Worm (Caenorhabditis elegans) whole organism, L1 larva: ENCODE data around the gene F54H12.2.

Source experiments
- C16A3.4 ChIP-seq: fragments of 150-350 bp; optimal IDR thresholded peaks from 2 replicates; lab custom pipeline; 2014; ENCODE audit warnings: missing biosample characterization, missing genetic modification characterization
- F16B12.6 ChIP-seq: fragments of 150-350 bp; optimal IDR thresholded peaks from 2 replicates; lab custom pipeline; 2014; ENCODE audit warnings: missing biosample characterization, missing genetic modification characterization
- Y116A8C.19 ChIP-seq: sonication (generic microtip); optimal IDR thresholded peaks from 2 replicates; lab custom pipeline; 2016; ENCODE audit warnings: missing compliant biosample characterization, missing genetic modification characterization, borderline replicate concordance
- aha-1 ChIP-seq: fragments of 150-350 bp; optimal IDR thresholded peaks from 2 replicates; lab custom pipeline; 2014; ENCODE audit warnings: missing biosample characterization, missing genetic modification characterization
- aly-2 ChIP-seq: fragments of 150-350 bp; optimal IDR thresholded peaks from 2 replicates; lab custom pipeline; 2014; ENCODE audit warnings: missing biosample characterization, missing genetic modification characterization
- blmp-1 ChIP-seq: fragments of 150-350 bp; optimal IDR thresholded peaks from 2 replicates; lab custom pipeline; 2014; ENCODE audit warnings: missing biosample characterization, missing genetic modification characterization
- ceh-63 ChIP-seq: fragments of 200-800 bp; sonication (Bioruptor generic); optimal IDR thresholded peaks from 2 replicates; lab custom pipeline; 2018; ENCODE audit warnings: mild to moderate bottlenecking, missing genetic modification characterization, missing compliant biosample characterization
- ceh-8 ChIP-seq: fragments of 200-800 bp; sonication (Bioruptor generic); optimal IDR thresholded peaks from 2 replicates; lab custom pipeline; 2018; ENCODE audit warnings: mild to moderate bottlenecking, missing genetic modification characterization, moderate library complexity, missing compliant biosample characterization
- ceh-82 ChIP-seq, 3 experiments: fragments of 150-350 bp in 1 of 3; sonication (generic microtip) in 2 of 3; optimal IDR thresholded peaks; 2 replicates each; lab custom pipeline; 2014 to 2017; ENCODE audit warnings: missing biosample characterization in 3 of 3, missing genetic modification characterization in 3 of 3
- ceh-88 ChIP-seq: fragments of 200-800 bp; sonication (Bioruptor generic); IDR thresholded peaks from 2 replicates; pipeline ENCODE4 v1.3.6; 2022; ENCODE audit warnings: missing genetic modification characterization, missing compliant biosample characterization
- dpl-1 ChIP-seq, 3 experiments: fragments of 150-350 bp in 2 of 3; sonication (generic microtip) in 1 of 3; optimal IDR thresholded peaks; 2 replicates each; lab custom pipeline; 2014 to 2017; ENCODE audit warnings: missing biosample characterization in 3 of 3, missing genetic modification characterization in 3 of 3, missing genetic modification reagents in 3 of 3
- dsc-1 ChIP-seq: sonication (generic microtip); optimal IDR thresholded peaks from 2 replicates; lab custom pipeline; 2016; ENCODE audit warnings: mild to moderate bottlenecking, missing genetic modification characterization, missing compliant biosample characterization
- efl-1 ChIP-seq, 4 experiments: fragments of 150-350 bp; optimal IDR thresholded peaks in 3 of 4; peaks in 1 of 4; 1 replicate in 1 of 4; 2 replicates in 3 of 4; lab custom pipeline; 2014; ENCODE audit warnings: missing biosample characterization in 2 of 4, missing genetic modification characterization in 2 of 4, missing genetic modification reagents in 2 of 4
- efl-3 ChIP-seq: fragments of 200-800 bp; sonication (Bioruptor generic); optimal IDR thresholded peaks from 2 replicates; lab custom pipeline; 2018; ENCODE audit warnings: mild to moderate bottlenecking, missing genetic modification characterization, missing compliant biosample characterization
- egl-27 ChIP-seq, 2 experiments: fragments of 150-350 bp in 1 of 2; sonication (generic microtip); optimal IDR thresholded peaks; 3 replicates each; lab custom pipeline; 2017 to 2018; ENCODE audit warnings: missing biosample characterization in 2 of 2, missing genetic modification characterization in 2 of 2, missing genetic modification reagents in 2 of 2
- elt-3 ChIP-seq, 6 experiments: fragments of 150-350 bp in 1 of 6; sonication (generic microtip); optimal IDR thresholded peaks; 2 replicates each; lab custom pipeline; 2017 to 2018; ENCODE audit warnings: missing biosample characterization in 6 of 6, missing genetic modification characterization in 6 of 6, inconsistent platforms in 1 of 6
- ets-5 ChIP-seq: fragments of 200-800 bp; sonication (Bioruptor generic); IDR thresholded peaks from 2 replicates; pipeline ENCODE4 v1.3.6; 2022; ENCODE audit warnings: missing genetic modification characterization, missing compliant biosample characterization
- fkh-8 ChIP-seq: sonication (generic microtip); optimal IDR thresholded peaks from 2 replicates; lab custom pipeline; 2016; ENCODE audit warnings: mild to moderate bottlenecking, missing genetic modification characterization, missing compliant biosample characterization
- fos-1 ChIP-seq: fragments of 150-350 bp; optimal IDR thresholded peaks from 2 replicates; lab custom pipeline; 2014; ENCODE audit warnings: missing biosample characterization, missing genetic modification characterization
- grh-1 ChIP-seq: fragments of 200-800 bp; sonication (Bioruptor generic); IDR thresholded peaks from 2 replicates; pipeline ENCODE4 v1.3.6; 2022; ENCODE audit warnings: missing genetic modification reagents, missing genetic modification characterization, missing compliant biosample characterization
- hlh-17 ChIP-seq: fragments of 200-800 bp; sonication (Bioruptor generic); optimal IDR thresholded peaks from 2 replicates; lab custom pipeline; 2018; ENCODE audit warnings: missing genetic modification characterization, mild to moderate bottlenecking, missing compliant biosample characterization, moderate library complexity, borderline replicate concordance
- irx-1 ChIP-seq: sonication (generic microtip); optimal IDR thresholded peaks from 2 replicates; lab custom pipeline; 2016; ENCODE audit warnings: missing genetic modification characterization, missing compliant biosample characterization
- jun-1 ChIP-seq: fragments of 150-350 bp; optimal IDR thresholded peaks from 2 replicates; lab custom pipeline; 2014; ENCODE audit warnings: missing biosample characterization, missing genetic modification reagents, missing genetic modification characterization
- lin-14 ChIP-seq: fragments of 200-800 bp; sonication (Bioruptor generic); optimal IDR thresholded peaks from 2 replicates; lab custom pipeline; 2018; ENCODE audit warnings: mild to moderate bottlenecking, missing genetic modification characterization, moderate library complexity, missing compliant biosample characterization
- lin-15B ChIP-seq: fragments of 150-350 bp; sonication (generic microtip); optimal IDR thresholded peaks from 3 replicates; lab custom pipeline; 2014; ENCODE audit warnings: missing biosample characterization, missing genetic modification characterization
- lin-35 ChIP-seq, 2 experiments: fragments of 150-350 bp; optimal IDR thresholded peaks; 2 replicates each; lab custom pipeline; 2014; ENCODE audit warnings: missing biosample characterization in 2 of 2, missing genetic modification characterization in 2 of 2, missing genetic modification reagents in 2 of 2
- lin-39 ChIP-seq: fragments of 150-350 bp; optimal IDR thresholded peaks from 2 replicates; lab custom pipeline; 2014; ENCODE audit warnings: missing biosample characterization, missing genetic modification reagents, missing genetic modification characterization
- lir-3 ChIP-seq: sonication (generic microtip); optimal IDR thresholded peaks from 2 replicates; lab custom pipeline; 2016; ENCODE audit warnings: mild to moderate bottlenecking, missing genetic modification characterization, moderate library complexity, missing compliant biosample characterization; ENCODE audit not compliant: poor library complexity
- mep-1 ChIP-seq: fragments of 150-350 bp; optimal IDR thresholded peaks from 2 replicates; lab custom pipeline; 2014; ENCODE audit warnings: missing biosample characterization, missing genetic modification characterization
- nhr-12 ChIP-seq: sonication (generic microtip); optimal IDR thresholded peaks from 2 replicates; lab custom pipeline; 2017; ENCODE audit warnings: missing biosample characterization, missing genetic modification characterization
- nhr-19 ChIP-seq: fragments of 200-800 bp; sonication (Bioruptor generic); conservative IDR thresholded peaks from 2 replicates; pipeline ENCODE4 v1.3.6; 2022; ENCODE audit warnings: missing genetic modification characterization, missing compliant biosample characterization
- nhr-20 ChIP-seq: sonication (generic microtip); optimal IDR thresholded peaks from 2 replicates; lab custom pipeline; 2016; ENCODE audit warnings: mild to moderate bottlenecking, missing genetic modification characterization, missing compliant biosample characterization
- nhr-47 ChIP-seq: sonication (generic microtip); optimal IDR thresholded peaks from 2 replicates; lab custom pipeline; 2016; ENCODE audit warnings: mild to moderate bottlenecking, missing genetic modification characterization, moderate library complexity, missing compliant biosample characterization
- nhr-76 ChIP-seq: sonication (generic microtip); optimal IDR thresholded peaks from 2 replicates; lab custom pipeline; 2017; ENCODE audit warnings: missing biosample characterization, missing genetic modification characterization
- nhr-77 ChIP-seq: fragments of 150-350 bp; optimal IDR thresholded peaks from 2 replicates; lab custom pipeline; 2014; ENCODE audit warnings: missing biosample characterization, missing genetic modification characterization
- nhr-90 ChIP-seq: sonication (generic microtip); optimal IDR thresholded peaks from 2 replicates; lab custom pipeline; 2016; ENCODE audit warnings: mild to moderate bottlenecking, missing genetic modification characterization, missing compliant biosample characterization; ENCODE audit not compliant: poor library complexity
- pag-3 ChIP-seq: sonication (generic microtip); optimal IDR thresholded peaks from 2 replicates; lab custom pipeline; 2017; ENCODE audit warnings: missing genetic modification characterization, mild to moderate bottlenecking, missing compliant biosample characterization, antibody characterized with exemption, borderline replicate concordance; ENCODE audit not compliant: insufficient read depth
- pax-3 ChIP-seq: fragments of 200-800 bp; sonication (Bioruptor generic); optimal IDR thresholded peaks from 2 replicates; lab custom pipeline; 2018; ENCODE audit warnings: mild to moderate bottlenecking, missing genetic modification characterization, moderate library complexity, missing compliant biosample characterization
- pqm-1 ChIP-seq: sonication (generic microtip); optimal IDR thresholded peaks from 3 replicates; lab custom pipeline; 2017; ENCODE audit warnings: missing biosample characterization, missing genetic modification characterization
- rnt-1 ChIP-seq: sonication (generic microtip); optimal IDR thresholded peaks from 2 replicates; lab custom pipeline; 2016; ENCODE audit warnings: mild to moderate bottlenecking, missing genetic modification characterization, moderate library complexity, missing compliant biosample characterization
- skn-1 ChIP-seq: fragments of 150-350 bp; optimal IDR thresholded peaks from 2 replicates; lab custom pipeline; 2014; ENCODE audit warnings: missing biosample characterization, missing genetic modification characterization
- snpc-4 ChIP-seq: fragments of 150-350 bp; optimal IDR thresholded peaks from 2 replicates; lab custom pipeline; 2014; ENCODE audit warnings: missing biosample characterization, missing genetic modification characterization
- snu-23 ChIP-seq: sonication (generic microtip); optimal IDR thresholded peaks from 2 replicates; lab custom pipeline; 2016; ENCODE audit warnings: missing genetic modification characterization, missing compliant biosample characterization
- sox-4 ChIP-seq: sonication (generic microtip); optimal IDR thresholded peaks from 2 replicates; lab custom pipeline; 2016; ENCODE audit warnings: missing genetic modification characterization, missing compliant biosample characterization
- sptf-1 ChIP-seq: fragments of 150-350 bp; optimal IDR thresholded peaks from 2 replicates; lab custom pipeline; 2014; ENCODE audit warnings: missing biosample characterization, missing genetic modification characterization
- tlp-1 ChIP-seq: fragments of 150-350 bp; optimal IDR thresholded peaks from 2 replicates; lab custom pipeline; 2014; ENCODE audit warnings: missing biosample characterization, missing genetic modification characterization
- unc-30 ChIP-seq: sonication (generic microtip); optimal IDR thresholded peaks from 2 replicates; lab custom pipeline; 2017; ENCODE audit warnings: missing biosample characterization, missing genetic modification characterization
- unc-62 ChIP-seq: fragments of 150-350 bp; optimal IDR thresholded peaks from 2 replicates; lab custom pipeline; 2014; ENCODE audit warnings: missing biosample characterization, missing genetic modification reagents, missing genetic modification characterization
- xbp-1 ChIP-seq: sonication (generic microtip); optimal IDR thresholded peaks from 2 replicates; lab custom pipeline; 2016; ENCODE audit warnings: missing genetic modification characterization, missing compliant biosample characterization
- zip-4 ChIP-seq: fragments of 200-800 bp; sonication (Bioruptor generic); optimal IDR thresholded peaks from 2 replicates; lab custom pipeline; 2018; ENCODE audit warnings: mild to moderate bottlenecking, missing genetic modification characterization, moderate library complexity, missing compliant biosample characterization
- ztf-4 ChIP-seq: fragments of 150-350 bp; optimal IDR thresholded peaks from 2 replicates; lab custom pipeline; 2014; ENCODE audit warnings: missing biosample characterization, missing genetic modification characterization

Gene F54H12.2

ce11 chrIII:7973201-7973767 is 8.9 kb downstream of the F54H12.2 start, which contains the start of the genes eef-1B.1 and aco-2 (continued):
- TF ChIP-seq efl-1 (optimal IDR thresholded peaks at IDR 0.05; lab: Kevin White, UChicago) (peak; percentile 91 to 93), efl-1 (GFP tag; optimal IDR thresholded peaks at IDR 0.05 in 1 of 2; lab: Kevin White, UChicago) (peak; percentile 83 to 98), lir-3 (tag; lab: Kevin White, UChicago) (peak; percentile 63), dpl-1 (GFP tag; optimal IDR thresholded peaks at IDR 0.05; lab: Kevin White, UChicago) (peak; percentile 87 to 90 (median 88)), fos-1 (tag; lab: Kevin White, UChicago) (peak; percentile 81), ceh-63 (GFP tag; lab: Kevin White, UChicago) (no peak), dsc-1 (peak; percentile 98), pax-3 (tag; lab: Kevin White, UChicago) (peak; percentile 78), C16A3.4 (tag; lab: Kevin White, UChicago) (peak; percentile 96), lin-15B (tag; lab: Kevin White, UChicago) (peak; percentile 84), sox-4 (peak; percentile 70), snpc-4 (tag; lab: Kevin White, UChicago) (peak; percentile 85), unc-62 (GFP tag; lab: Kevin White, UChicago) (no peak), pqm-1 (tag; lab: Kevin White, UChicago) (no peak), snu-23 (GFP tag; lab: Kevin White, UChicago) (peak; percentile 97), lin-35 (GFP tag; optimal IDR thresholded peaks at IDR 0.05; lab: Kevin White, UChicago) (peak; percentile 94 to 95), nhr-20 (tag; lab: Kevin White, UChicago) (peak; percentile 97), aly-2 (peak; percentile 38), nhr-77 (tag; lab: Kevin White, UChicago) (peak; percentile 87), lin-39 (peak; percentile 69), ceh-88 (GFP tag; lab: Robert Waterston, UW) (peak; percentile 62), elt-3 (tag; optimal IDR thresholded peaks at IDR 0.05; lab: Kevin White, UChicago) (peak in 5 of 6 experiments; percentile 53 to 97 (median 75)), aha-1 (tag; lab: Kevin White, UChicago) (peak; percentile 62), ets-5 (GFP tag; lab: Robert Waterston, UW) (no peak), ceh-82 (tag; optimal IDR thresholded peaks at IDR 0.05; lab: Kevin White, UChicago) (peak; percentile 88 to 95 (median 91)), nhr-76 (tag; lab: Kevin White, UChicago) (no peak), efl-3 (GFP tag; lab: Kevin White, UChicago) (no peak), irx-1 (peak; percentile 78), Y116A8C.19 (tag; lab: Kevin White, UChicago) (no peak), rnt-1 (tag; lab: Kevin White, UChicago) (peak; percentile 95), xbp-1 (peak; percentile 92), blmp-1 (peak; percentile 95), fkh-8 (tag; lab: Kevin White, UChicago) (peak; percentile 89), egl-27 (tag; optimal IDR thresholded peaks at IDR 0.05; lab: Kevin White, UChicago) (no peak), lin-14 (GFP tag; lab: Kevin White, UChicago) (peak; percentile 95), sptf-1 (tag; lab: Kevin White, UChicago) (no peak), jun-1 (tag; lab: Kevin White, UChicago) (peak; percentile 89), mep-1 (tag; lab: Kevin White, UChicago) (peak; percentile 91), unc-30 (tag; lab: Kevin White, UChicago) (no peak), zip-4 (peak; percentile 83), pag-3 (tag; lab: Kevin White, UChicago) (no peak), tlp-1 (tag; lab: Kevin White, UChicago) (no peak), F16B12.6 (tag; lab: Kevin White, UChicago) (peak; percentile 73), ceh-8 (GFP tag; lab: Kevin White, UChicago) (peak; percentile 64), nhr-12 (tag; lab: Kevin White, UChicago) (no peak), nhr-90 (tag; lab: Kevin White, UChicago) (peak; percentile 95), grh-1 (GFP tag; lab: Robert Waterston, UW) (peak; percentile 88), ztf-4 (tag; lab: Kevin White, UChicago) (peak; percentile 89), skn-1 (tag; lab: Kevin White, UChicago) (peak; percentile 90), hlh-17 (GFP tag; lab: Kevin White, UChicago) (no peak), nhr-19 (peak; percentile 96), nhr-47 (tag; lab: Kevin White, UChicago) (peak; percentile 96)
